Worm (Caenorhabditis elegans): ENCODE results near the gene C36E6.8.
"Not testable (repeated sequence)": the region's sequence is repeated elsewhere in the genome, so short reads cannot be mapped to it uniquely, and the experiment has no call there.

DNA sequence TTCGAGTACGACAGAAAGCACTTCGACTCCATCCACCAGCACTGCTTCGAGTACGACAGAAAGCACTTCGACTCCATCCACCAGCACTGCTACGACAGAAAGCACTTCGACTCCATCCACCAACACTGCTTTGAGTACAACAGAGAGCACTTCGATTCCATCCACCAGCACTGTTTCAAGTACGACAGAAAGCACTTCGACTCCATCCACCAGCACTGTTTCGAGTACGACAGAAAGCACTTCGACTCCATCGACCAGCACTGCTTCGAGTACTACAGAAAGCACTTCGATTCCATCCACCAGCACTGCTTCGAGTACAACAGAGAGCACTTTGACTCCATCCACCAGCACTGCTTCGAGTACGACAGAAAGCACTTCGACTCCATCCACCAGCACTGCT, 6.8 kb downstream of the C36E6.8 start:
- not testable (repeated sequence) for TF ChIP-seq ama-1 (optimal IDR thresholded peaks at IDR 0.05); flt-1 (GFP tag; IDR thresholded peaks at IDR 0.05); hnd-1 (tag; optimal IDR thresholded peaks at IDR 0.05); ets-7 (tag; optimal IDR thresholded peaks at IDR 0.05); ceh-13 (GFP tag; optimal IDR thresholded peaks at IDR 0.05); tra-4 (tag; optimal IDR thresholded peaks at IDR 0.05); aly-1 (tag; optimal IDR thresholded peaks at IDR 0.05); hmg-4 (GFP tag; optimal IDR thresholded peaks at IDR 0.05); B0310.2 (tag; optimal IDR thresholded peaks at IDR 0.05); pes-1 (GFP tag; IDR thresholded peaks at IDR 0.05); tbx-11 (GFP tag; IDR thresholded peaks at IDR 0.05)
- peak; percentile 27; the same call in 1 of the 2 replicates for TF ChIP-seq scrt-1 (GFP tag; IDR thresholded peaks at IDR 0.05)
